Worm (Caenorhabditis elegans): ENCODE data around the gene srsx-36.
"Not testable (repeated sequence)": the region's sequence is repeated elsewhere in the genome, so short reads cannot be mapped to it uniquely, and the experiment has no call there.

Gene srsx-36

ce11 chrV:15773141-15773540 lies 36.3 kb downstream of the srsx-36 start, which contains the start of gene nhr-60:
Gene nhr-60, minus strand, starts transcription at chrV:15773241.
- TF ChIP-seq tbx-9 (tag; optimal IDR thresholded peaks at IDR 0.05; ENCODE audit: borderline replicate concordance) (no peak), ekl-4 (GFP tag; IDR thresholded peaks at IDR 0.05) (no peak), fkh-3 (tag; optimal IDR thresholded peaks at IDR 0.05) (no peak), lir-1 (GFP tag; conservative IDR thresholded peaks at IDR 0.05) (no peak), akir-1 (GFP tag; optimal IDR thresholded peaks at IDR 0.05) (no peak), B0336.3 (GFP tag; IDR thresholded peaks at IDR 0.05) (no peak), nhr-179 (tag; optimal IDR thresholded peaks at IDR 0.05) (no peak)

- TF ChIP-seq F22D6.2 (tag; optimal IDR thresholded peaks at IDR 0.05): no peak
- TF ChIP-seq ceh-100 (GFP tag; IDR thresholded peaks at IDR 0.05): peak; percentile 85
- no peak for TF ChIP-seq pbrm-1 (GFP tag; IDR thresholded peaks at IDR 0.05)
- TF ChIP-seq repo-1 (tag; optimal IDR thresholded peaks at IDR 0.05): no peak
- TF ChIP-seq efl-1 (GFP tag; optimal IDR thresholded peaks at IDR 0.05): peak; percentile 45
- TF ChIP-seq lsy-27 (tag; optimal IDR thresholded peaks at IDR 0.05; ENCODE audit: borderline replicate concordance, insufficient read depth): no peak
- TF ChIP-seq madf-6 (GFP tag; IDR thresholded peaks at IDR 0.05): peak; percentile 38; the same call in 1 of the 2 replicates
- no peak for TF ChIP-seq F57C9.4 (tag; optimal IDR thresholded peaks at IDR 0.05)
- no peak for TF ChIP-seq F57A8.1 (GFP tag; optimal IDR thresholded peaks at IDR 0.05)
- no peak for TF ChIP-seq dox-1 (GFP tag; IDR thresholded peaks at IDR 0.05)
- peak; percentile 29; the same call in 1 of the 2 replicates for TF ChIP-seq ceh-91 (GFP tag; IDR thresholded peaks at IDR 0.05)
- TF ChIP-seq ztf-18 (tag; optimal IDR thresholded peaks at IDR 0.05): peak; percentile 35
- TF ChIP-seq D2030.7 (GFP tag; IDR thresholded peaks at IDR 0.05): peak; percentile 46; the same call in 1 of the 2 replicates
- TF ChIP-seq mcd-1 (GFP tag; IDR thresholded peaks at IDR 0.05): peak; percentile 36; the same call in 1 of the 2 replicates
Observed at ce11 chrV:15769072-15769471, 40.4 kb downstream of the srsx-36 start, which contains the start of gene F57A10.4. Gene F57A10.4, plus strand, starts transcription at chrV:15769438.

- peak; percentile 91 for TF ChIP-seq ceh-58 (GFP tag; IDR thresholded peaks at IDR 0.05)
- TF ChIP-seq egl-18 (GFP tag; IDR thresholded peaks at IDR 0.05): 0 out of 2 replicates have a peak, but pooled peaks have one; percentile 29
- TF ChIP-seq F37B4.10 (GFP tag; IDR thresholded peaks at IDR 0.05): peak; percentile 89; the same call in 1 of the 2 replicates
- TF ChIP-seq hmg-1.2 (GFP tag; IDR thresholded peaks at IDR 0.05): peak; percentile 65
- peak; percentile 76 for TF ChIP-seq Y53F4B.3 (GFP tag; IDR thresholded peaks at IDR 0.05)
- peak; percentile 66 for TF ChIP-seq Y56A3A.18 (GFP tag; IDR thresholded peaks at IDR 0.05)
- TF ChIP-seq ztf-18 (tag; optimal IDR thresholded peaks at IDR 0.05): peak; percentile 80
- TF ChIP-seq madf-6 (GFP tag; IDR thresholded peaks at IDR 0.05): peak; percentile 79
- TF ChIP-seq ztf-25 (GFP tag; IDR thresholded peaks at IDR 0.05): peak; percentile 72; the same call in 1 of the 2 replicates
- TF ChIP-seq F39B2.1 (GFP tag; IDR thresholded peaks at IDR 0.05): peak; percentile 74
- 0 out of 2 replicates have a peak, but pooled peaks have one; percentile 30 for TF ChIP-seq B0336.3 (GFP tag; IDR thresholded peaks at IDR 0.05)
- peak; percentile 83 for TF ChIP-seq dox-1 (GFP tag; IDR thresholded peaks at IDR 0.05)
- peak; percentile 86; the same call in 1 of the 2 replicates for TF ChIP-seq nhr-120 (GFP tag; IDR thresholded peaks at IDR 0.05)
- peak; percentile 89 for TF ChIP-seq attf-6 (GFP tag; IDR thresholded peaks at IDR 0.05)
- peak; percentile 85 for TF ChIP-seq bed-2 (GFP tag; IDR thresholded peaks at IDR 0.05)
- not testable (repeated sequence) for TF ChIP-seq rpc-1 (optimal IDR thresholded peaks at IDR 0.05); cebp-1 (tag; optimal IDR thresholded peaks at IDR 0.05)
- TF ChIP-seq rpc-1 (tag; optimal IDR thresholded peaks at IDR 0.05): peak; percentile 61
- TF ChIP-seq lir-1 (GFP tag; conservative IDR thresholded peaks at IDR 0.05): 0 out of 2 replicates have a peak, but pooled peaks have one; percentile 37
- peak; percentile 76 for TF ChIP-seq pbrm-1 (GFP tag; IDR thresholded peaks at IDR 0.05)
- peak; percentile 69; the same call in 1 of the 2 replicates for TF ChIP-seq Y95B8A.8 (GFP tag; IDR thresholded peaks at IDR 0.05)
- TF ChIP-seq rcor-1 (GFP tag; IDR thresholded peaks at IDR 0.05): peak; percentile 80
- peak; percentile 81 for TF ChIP-seq madf-3 (GFP tag; IDR thresholded peaks at IDR 0.05)
- TF ChIP-seq ceh-91 (GFP tag; IDR thresholded peaks at IDR 0.05): 0 out of 2 replicates have a peak, but pooled peaks have one; percentile 19
- peak; percentile 85 for TF ChIP-seq ekl-4 (GFP tag; IDR thresholded peaks at IDR 0.05)
- TF ChIP-seq tbp1 (GFP tag; optimal IDR thresholded peaks at IDR 0.05): peak; percentile 82
- TF ChIP-seq mcd-1 (GFP tag; IDR thresholded peaks at IDR 0.05): peak; percentile 79
- peak; percentile 52 for TF ChIP-seq lin-54 (GFP tag; optimal IDR thresholded peaks at IDR 0.05)
- peak; percentile 95 for TF ChIP-seq egl-44 (GFP tag; IDR thresholded peaks at IDR 0.05)
- TF ChIP-seq cebp-1 (GFP tag; IDR thresholded peaks at IDR 0.05): peak; percentile 59
- TF ChIP-seq hrde-1 (tag; optimal IDR thresholded peaks at IDR 0.05; ENCODE audit: borderline replicate concordance): peak; percentile 17
- TF ChIP-seq B0261.1 (tag; optimal IDR thresholded peaks at IDR 0.05): peak; percentile 60
Observed at ce11 chrV:15767385-15767784, 42.1 kb downstream of the srsx-36 start.
